Worm (Caenorhabditis elegans) whole organism, midembryonic: ENCODE results near the gene noah-2.

Experiments
- T22C8.4 ChIP-seq: fragments of 200-800 bp; sonication (Bioruptor generic); IDR thresholded peaks from 2 replicates; pipeline ENCODE4 v1.3.6; 2022; ENCODE audit warnings: missing genetic modification characterization, missing compliant biosample characterization
- flt-1 ChIP-seq: fragments of 200-800 bp; sonication (Bioruptor generic); IDR thresholded peaks from 2 replicates; pipeline ENCODE4 v1.3.6; 2022; ENCODE audit warnings: missing genetic modification characterization, missing compliant biosample characterization
- klf-2 ChIP-seq: fragments of 200-800 bp; sonication (Bioruptor generic); conservative IDR thresholded peaks from 2 replicates; pipeline ENCODE4 v1.3.6; 2022; ENCODE audit warnings: missing genetic modification reagents, missing genetic modification characterization, missing compliant biosample characterization
- med-1 ChIP-seq: sonication (generic microtip); optimal IDR thresholded peaks from 2 replicates; lab custom pipeline; 2017; ENCODE audit warnings: missing genetic modification characterization, mild to moderate bottlenecking, missing compliant biosample characterization, antibody characterized with exemption, missing genetic modification reagents; ENCODE audit not compliant: insufficient read depth
- ref-1 ChIP-seq: fragments of 200-800 bp; sonication (Bioruptor generic); conservative IDR thresholded peaks from 2 replicates; pipeline ENCODE4 v1.3.6; 2022; ENCODE audit warnings: missing genetic modification reagents, missing genetic modification characterization, missing compliant biosample characterization
- tab-1 ChIP-seq: fragments of 200-800 bp; sonication (Bioruptor generic); IDR thresholded peaks from 2 replicates; pipeline ENCODE4 v1.3.6; 2022; ENCODE audit warnings: missing genetic modification characterization, missing compliant biosample characterization
- ztf-29 ChIP-seq: fragments of 200-800 bp; sonication (Bioruptor generic); IDR thresholded peaks from 2 replicates; pipeline ENCODE4 v1.3.6; 2022; ENCODE audit warnings: missing genetic modification reagents, missing genetic modification characterization, missing compliant biosample characterization

DNA sequence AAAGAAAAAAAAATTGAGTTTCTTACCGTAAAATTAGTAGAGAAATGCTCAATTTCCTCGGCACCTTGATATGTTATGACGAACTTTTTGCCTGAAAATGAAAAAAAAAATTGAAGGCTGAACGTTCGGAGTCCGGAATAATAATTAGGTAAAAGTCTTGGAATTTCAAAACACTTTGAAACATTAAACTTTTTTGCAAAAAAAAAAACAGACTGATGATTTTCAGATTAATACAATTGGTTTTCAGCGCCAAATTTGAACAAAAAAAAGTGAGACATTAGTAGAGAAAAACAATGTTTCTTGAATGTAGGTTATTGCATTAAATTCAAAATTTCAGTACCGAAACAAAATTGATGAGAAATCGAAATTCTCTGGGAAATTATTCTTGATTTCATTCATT lies 32.9 kb downstream of the noah-2 start, which contains the start of gene nkcc-1:
- no peak for TF ChIP-seq flt-1 (GFP tag; lab: Robert Waterston, UW)
- TF ChIP-seq tab-1 (GFP tag; lab: Robert Waterston, UW), result no peak
- TF ChIP-seq klf-2 (GFP tag; lab: Robert Waterston, UW), result no peak
- no peak for TF ChIP-seq ref-1 (GFP tag; lab: Robert Waterston, UW)
- no peak for TF ChIP-seq T22C8.4 (GFP tag; lab: Robert Waterston, UW)
- TF ChIP-seq med-1 (GFP tag; lab: Kevin White, UChicago), result no peak
- no peak for TF ChIP-seq ztf-29 (GFP tag; lab: Robert Waterston, UW)
